Fruit fly (Drosophila melanogaster) whole organism, embryonic: ENCODE results near the gene Unr.

Experiments
- Bgb ChIP-seq: fragments of 200-800 bp; sonication (Bioruptor generic); IDR thresholded peaks from 2 replicates; pipeline ENCODE4 v1.3.6; 2022; ENCODE audit warnings: missing biosample characterization, missing genetic modification characterization; ENCODE audit not compliant: partially characterized antibody
- CG10565 ChIP-seq: fragments of 200-800 bp; sonication (Bioruptor generic); optimal IDR thresholded peaks from 3 replicates; lab custom pipeline; 2016; ENCODE audit warnings: missing biosample characterization, mild to moderate bottlenecking, missing genetic modification characterization
- CG11560 ChIP-seq: fragments of 200-800 bp; sonication (Bioruptor generic); IDR thresholded peaks from 3 replicates; pipeline ENCODE4 v1.3.6; 2022; ENCODE audit warnings: missing biosample characterization, missing genetic modification characterization
- CG12219 ChIP-seq: fragments of 200-800 bp; sonication (Bioruptor generic); optimal IDR thresholded peaks from 3 replicates; lab custom pipeline; 2018; ENCODE audit warnings: missing biosample characterization, mild to moderate bottlenecking, missing genetic modification characterization
- CG14667 ChIP-seq: fragments of 200-800 bp; sonication (Bioruptor generic); IDR thresholded peaks from 2 replicates; pipeline ENCODE4 v1.3.6; 2022; ENCODE audit warnings: missing biosample characterization, missing genetic modification characterization
- CG14710 ChIP-seq: fragments of 200-800 bp; sonication (Bioruptor generic); optimal IDR thresholded peaks from 3 replicates; lab custom pipeline; 2019; ENCODE audit warnings: missing biosample characterization, mild to moderate bottlenecking, missing genetic modification characterization, moderate library complexity
- CG14860 ChIP-seq: fragments of 200-800 bp; sonication (Bioruptor generic); IDR thresholded peaks from 3 replicates; pipeline ENCODE4 v1.3.6; 2022; ENCODE audit warnings: missing biosample characterization, missing genetic modification characterization; ENCODE audit not compliant: partially characterized antibody
- CG15269 ChIP-seq: fragments of 200-800 bp; sonication (Bioruptor generic); optimal IDR thresholded peaks from 2 replicates; lab custom pipeline; 2018; ENCODE audit warnings: missing biosample characterization, mild to moderate bottlenecking, missing genetic modification characterization, moderate library complexity
- CG15514 ChIP-seq: fragments of 200-800 bp; sonication (Bioruptor generic); optimal IDR thresholded peaks from 3 replicates; lab custom pipeline; 2017; ENCODE audit warnings: missing biosample characterization, missing genetic modification characterization, mild to moderate bottlenecking, moderate library complexity, missing genetic modification reagents
- CG15601 ChIP-seq: fragments of 200-800 bp; sonication (Bioruptor generic); optimal IDR thresholded peaks from 3 replicates; lab custom pipeline; 2019; ENCODE audit warnings: missing biosample characterization, mild to moderate bottlenecking, missing genetic modification characterization, moderate library complexity
- CG17385 ChIP-seq: fragments of 200-800 bp; sonication (Bioruptor generic); optimal IDR thresholded peaks from 3 replicates; lab custom pipeline; 2018; ENCODE audit warnings: missing biosample characterization, mild to moderate bottlenecking, missing genetic modification characterization
- CG17802 ChIP-seq: fragments of 200-800 bp; sonication (Bioruptor generic); optimal IDR thresholded peaks from 2 replicates; lab custom pipeline; 2018; ENCODE audit warnings: missing biosample characterization, mild to moderate bottlenecking, missing genetic modification characterization, moderate library complexity
- CG2120 ChIP-seq: fragments of 200-800 bp; sonication (Bioruptor generic); optimal IDR thresholded peaks from 3 replicates; lab custom pipeline; 2016; ENCODE audit warnings: missing biosample characterization, missing genetic modification characterization
- CG2129 ChIP-seq: fragments of 200-800 bp; sonication (Bioruptor generic); IDR thresholded peaks from 2 replicates; pipeline ENCODE4 v1.3.6; 2022; ENCODE audit warnings: missing biosample characterization, missing genetic modification characterization; ENCODE audit not compliant: partially characterized antibody
- CG2875 ChIP-seq: fragments of 200-800 bp; sonication (Bioruptor generic); optimal IDR thresholded peaks from 2 replicates; lab custom pipeline; 2017; ENCODE audit warnings: missing biosample characterization, mild to moderate bottlenecking, missing genetic modification characterization, missing genetic modification reagents
- CG31224 ChIP-seq: fragments of 200-800 bp; sonication (Bioruptor generic); IDR thresholded peaks from 2 replicates; pipeline ENCODE4 v1.3.6; 2022; ENCODE audit warnings: missing biosample characterization, missing genetic modification characterization
- CG34422 ChIP-seq: fragments of 200-800 bp; sonication (Bioruptor generic); IDR thresholded peaks from 3 replicates; pipeline ENCODE4 v1.3.6; 2022; ENCODE audit warnings: missing biosample characterization, missing genetic modification characterization
- CG4328 ChIP-seq: fragments of 200-800 bp; sonication (Bioruptor generic); optimal IDR thresholded peaks from 3 replicates; lab custom pipeline; 2017; ENCODE audit warnings: missing biosample characterization, missing genetic modification reagents, missing genetic modification characterization
- CG4854 ChIP-seq: fragments of 200-800 bp; sonication (Bioruptor generic); optimal IDR thresholded peaks from 2 replicates; lab custom pipeline; 2016; ENCODE audit warnings: missing biosample characterization, missing genetic modification characterization, inconsistent platforms
- CG7839 ChIP-seq: fragments of 200-800 bp; sonication (Bioruptor generic); optimal IDR thresholded peaks from 3 replicates; lab custom pipeline; 2018; ENCODE audit warnings: missing biosample characterization, mild to moderate bottlenecking, missing genetic modification characterization, moderate library complexity
- CG8478 ChIP-seq: fragments of >200 bp; optimal IDR thresholded peaks from 2 replicates; lab custom pipeline; 2018
- CG9876 ChIP-seq: fragments of 200-800 bp; sonication (Bioruptor generic); optimal IDR thresholded peaks from 2 replicates; lab custom pipeline; 2016; ENCODE audit warnings: missing biosample characterization, missing genetic modification characterization
- CG9932 ChIP-seq: fragments of 200-800 bp; sonication (Bioruptor generic); IDR thresholded peaks from 2 replicates; pipeline ENCODE4 v1.3.6; 2022; ENCODE audit warnings: missing biosample characterization, missing genetic modification characterization
- Dfd ChIP-seq, 2 experiments: fragments of >200 bp; optimal IDR thresholded peaks; 2 replicates each; lab custom pipeline; 2017; ENCODE audit warnings: missing biosample characterization in 2 of 2, missing genetic modification characterization in 2 of 2
- Doc3 ChIP-seq: fragments of 200-800 bp; sonication (Bioruptor generic); IDR thresholded peaks from 3 replicates; pipeline ENCODE4 v1.3.6; 2022; ENCODE audit warnings: missing biosample characterization, missing genetic modification characterization; ENCODE audit not compliant: partially characterized antibody
- E2f2 ChIP-seq: fragments of 200-800 bp; sonication (Bioruptor generic); IDR thresholded peaks from 2 replicates; pipeline ENCODE4 v1.3.6; 2022; ENCODE audit warnings: missing biosample characterization, missing genetic modification characterization
- Eip74EF ChIP-seq, 2 experiments: fragments of 200-800 bp in 1 of 2; fragments of >200 bp in 1 of 2; sonication (Bioruptor generic) in 1 of 2; optimal IDR thresholded peaks; 2 replicates each; lab custom pipeline; 2017 to 2019; ENCODE audit warnings: missing biosample characterization in 2 of 2, missing genetic modification characterization in 2 of 2, mild to moderate bottlenecking in 1 of 2, moderate library complexity in 1 of 2
- HLH4C ChIP-seq: fragments of 200-800 bp; sonication (Bioruptor generic); IDR thresholded peaks from 3 replicates; pipeline ENCODE4 v1.3.6; 2022; ENCODE audit warnings: missing biosample characterization, missing genetic modification characterization; ENCODE audit not compliant: partially characterized antibody
- HLHmδ ChIP-seq: fragments of 200-800 bp; sonication (Bioruptor generic); optimal IDR thresholded peaks from 2 replicates; lab custom pipeline; 2018; ENCODE audit warnings: missing biosample characterization, mild to moderate bottlenecking, missing genetic modification characterization, moderate library complexity
- Nf-YA ChIP-seq: fragments of 200-800 bp; sonication (Bioruptor generic); IDR thresholded peaks from 2 replicates; pipeline ENCODE4 v1.3.6; 2022; ENCODE audit warnings: missing biosample characterization, missing genetic modification characterization
- Nf-YB ChIP-seq: fragments of 200-800 bp; sonication (Bioruptor generic); optimal IDR thresholded peaks from 3 replicates; lab custom pipeline; 2019; ENCODE audit warnings: missing biosample characterization, mild to moderate bottlenecking, missing genetic modification characterization, moderate library complexity
- PHDP ChIP-seq: fragments of 200-800 bp; sonication (Bioruptor generic); optimal IDR thresholded peaks from 3 replicates; lab custom pipeline; 2018; ENCODE audit warnings: missing biosample characterization, mild to moderate bottlenecking, missing genetic modification characterization, moderate library complexity
- TFAM ChIP-seq: fragments of 200-800 bp; sonication (Bioruptor generic); optimal IDR thresholded peaks from 2 replicates; lab custom pipeline; 2017; ENCODE audit warnings: missing biosample characterization, missing genetic modification characterization, inconsistent platforms
- Trl ChIP-seq, 3 experiments: fragments of >200 bp in 2 of 3; fragments of 200-800 bp in 1 of 3; sonication (Bioruptor generic) in 1 of 3; optimal IDR thresholded peaks; 2 replicates in 1 of 3; 3 replicates in 2 of 3; lab custom pipeline; 2016 to 2017; ENCODE audit warnings: missing biosample characterization in 1 of 3, missing genetic modification characterization in 1 of 3
- Usf ChIP-seq: fragments of 200-800 bp; sonication (Bioruptor generic); optimal IDR thresholded peaks from 2 replicates; lab custom pipeline; 2017; ENCODE audit warnings: missing genotype, missing biosample characterization, missing genetic modification characterization
- az2 ChIP-seq: fragments of 200-800 bp; sonication (Bioruptor generic); optimal IDR thresholded peaks from 3 replicates; lab custom pipeline; 2016; ENCODE audit warnings: missing biosample characterization, missing genetic modification characterization
- bbx ChIP-seq: fragments of 200-800 bp; sonication (Bioruptor generic); IDR thresholded peaks from 2 replicates; pipeline ENCODE4 v1.3.6; 2022; ENCODE audit warnings: missing biosample characterization, missing genetic modification characterization; ENCODE audit not compliant: partially characterized antibody
- dm ChIP-seq: fragments of 200-800 bp; sonication (Bioruptor generic); optimal IDR thresholded peaks from 3 replicates; lab custom pipeline; 2016; ENCODE audit warnings: missing biosample characterization, missing genetic modification characterization
- fd64A ChIP-seq: fragments of 200-800 bp; sonication (Bioruptor generic); optimal IDR thresholded peaks from 3 replicates; lab custom pipeline; 2018; ENCODE audit warnings: missing biosample characterization, mild to moderate bottlenecking, missing genetic modification characterization
- ftz-f1 ChIP-seq: fragments of 200-800 bp; sonication (Bioruptor generic); optimal IDR thresholded peaks from 2 replicates; lab custom pipeline; 2016; ENCODE audit warnings: missing biosample characterization, missing genetic modification characterization
- grn ChIP-seq: fragments of 200-800 bp; sonication (Bioruptor generic); optimal IDR thresholded peaks from 3 replicates; lab custom pipeline; 2017; ENCODE audit warnings: missing biosample characterization, missing genetic modification characterization
- jumu ChIP-seq: fragments of 200-800 bp; sonication (Bioruptor generic); optimal IDR thresholded peaks from 3 replicates; lab custom pipeline; 2016; ENCODE audit warnings: missing biosample characterization, missing genetic modification characterization
- ken ChIP-seq: fragments of 200-800 bp; sonication (Bioruptor generic); IDR thresholded peaks from 3 replicates; pipeline ENCODE4 v1.3.6; 2022; ENCODE audit warnings: missing biosample characterization, missing genetic modification characterization
- lab ChIP-seq: fragments of 200-800 bp; sonication (Bioruptor generic); optimal IDR thresholded peaks from 3 replicates; lab custom pipeline; 2017; ENCODE audit warnings: missing biosample characterization, missing genetic modification characterization, mild to moderate bottlenecking, moderate library complexity, missing genetic modification reagents
- lilli ChIP-seq: fragments of 200-800 bp; sonication (Bioruptor generic); optimal IDR thresholded peaks from 3 replicates; lab custom pipeline; 2016; ENCODE audit warnings: missing biosample characterization, missing genetic modification characterization
- ranshi ChIP-seq: fragments of 200-800 bp; sonication (Bioruptor generic); IDR thresholded peaks from 2 replicates; pipeline ENCODE4 v1.3.6; 2022; ENCODE audit warnings: missing biosample characterization, missing genetic modification characterization
- scrt ChIP-seq: fragments of 200-800 bp; sonication (Bioruptor generic); optimal IDR thresholded peaks from 2 replicates; lab custom pipeline; 2018; ENCODE audit warnings: missing biosample characterization, mild to moderate bottlenecking, missing genetic modification characterization, moderate library complexity
- sqz ChIP-seq: fragments of 200-800 bp; sonication (Bioruptor generic); optimal IDR thresholded peaks from 3 replicates; lab custom pipeline; 2018; ENCODE audit warnings: missing biosample characterization, mild to moderate bottlenecking, missing genetic modification characterization
- ssp ChIP-seq: fragments of 200-800 bp; sonication (Bioruptor generic); IDR thresholded peaks from 2 replicates; pipeline ENCODE4 v1.3.6; 2022; ENCODE audit warnings: missing biosample characterization, missing genetic modification characterization
- trem ChIP-seq: fragments of 200-800 bp; optimal IDR thresholded peaks from 3 replicates; lab custom pipeline; 2019; ENCODE audit warnings: missing biosample characterization, mild to moderate bottlenecking, missing genetic modification characterization, moderate library complexity

The Unr gene

dm6 chr3L:8405123-8405522 lies 37.1 kb downstream of the Unr start, which contains the start of the genes Tpt, mkg-p and CG13667 (continued):
- 0 out of 3 replicates have a peak, but pooled peaks have one; percentile 31 for TF ChIP-seq CG34422 (GFP tag; lab: Robert Waterston, UW)
- TF ChIP-seq CG14860 = peak; percentile 66; the same call in 2 of the 3 replicates
- no peak for TF ChIP-seq CG4854 (GFP tag; lab: Kevin White, UChicago)
- no peak for TF ChIP-seq Trl (optimal IDR thresholded peaks at IDR 0.05; lab: Kevin White, UChicago)
- no peak for TF ChIP-seq Trl (GFP tag; optimal IDR thresholded peaks at IDR 0.05; lab: Kevin White, UChicago)
- no peak for TF ChIP-seq lilli (GFP tag; lab: Kevin White, UChicago)
- TF ChIP-seq Usf (GFP tag; lab: Kevin White, UChicago) = no peak
- no peak for TF ChIP-seq grn
- TF ChIP-seq CG15269 = no peak
- peak; percentile 98 for TF ChIP-seq CG17385
- TF ChIP-seq scrt = no peak
- no peak for TF ChIP-seq CG4328 (GFP tag; lab: Kevin White, UChicago)
- no peak for TF ChIP-seq ranshi (GFP tag; lab: Robert Waterston, UW)
- peak; percentile 68 for TF ChIP-seq trem (tag; lab: Kevin White, UChicago)
- TF ChIP-seq CG9876 (GFP tag; lab: Kevin White, UChicago) = no peak
- TF ChIP-seq CG12219 (GFP tag; lab: Kevin White, UChicago) = no peak
- no peak for TF ChIP-seq CG10565
- no peak for TF ChIP-seq ftz-f1
- TF ChIP-seq ken = no peak
- TF ChIP-seq CG15601 (tag; lab: Kevin White, UChicago) = peak; percentile 74
- no peak for TF ChIP-seq az2 (GFP tag; lab: Kevin White, UChicago)
- TF ChIP-seq PHDP (tag; lab: Kevin White, UChicago) = no peak
- peak; percentile 58 for TF ChIP-seq dm (GFP tag; lab: Kevin White, UChicago)
- no peak for TF ChIP-seq CG2120 (GFP tag; lab: Kevin White, UChicago)
- no peak for TF ChIP-seq fd64A
- TF ChIP-seq CG9932 (GFP tag; lab: Robert Waterston, UW) = peak; percentile 20; the same call in 1 of the 2 replicates
- TF ChIP-seq Doc3 (GFP tag; lab: Robert Waterston, UW) = peak; percentile 63; the same call in 2 of the 3 replicates
- TF ChIP-seq CG2129 (GFP tag; lab: Robert Waterston, UW) = peak; percentile 64
- no peak for TF ChIP-seq ssp
- no peak for TF ChIP-seq Dfd (GFP tag; optimal IDR thresholded peaks at IDR 0.05; lab: Kevin White, UChicago)
- TF ChIP-seq CG15514 (GFP tag; lab: Kevin White, UChicago) = peak; percentile 66
- TF ChIP-seq jumu (GFP tag; lab: Kevin White, UChicago) = peak; percentile 21
- no peak for TF ChIP-seq Eip74EF (GFP tag; optimal IDR thresholded peaks at IDR 0.05; lab: Kevin White, UChicago)
- TF ChIP-seq CG17802 (tag; lab: Kevin White, UChicago) = no peak
- no peak for TF ChIP-seq CG14667 (GFP tag; lab: Robert Waterston, UW)
- TF ChIP-seq bbx = peak; percentile 91
- no peak for TF ChIP-seq lab (GFP tag; lab: Kevin White, UChicago)
- peak; percentile 63 for TF ChIP-seq E2f2 (GFP tag; lab: Robert Waterston, UW)
- peak; percentile 84 for TF ChIP-seq Bgb (GFP tag; lab: Robert Waterston, UW)
- TF ChIP-seq HLH4C (GFP tag; lab: Robert Waterston, UW) = peak; percentile 77
- TF ChIP-seq CG7839 (tag; lab: Kevin White, UChicago) = no peak
- TF ChIP-seq Nf-YB = peak; percentile 7
- TF ChIP-seq CG8478 (lab: Kevin White, UChicago) = no peak
- TF ChIP-seq Nf-YA = no peak
- no peak for TF ChIP-seq CG2875 (GFP tag; lab: Kevin White, UChicago)
- TF ChIP-seq sqz (GFP tag; lab: Kevin White, UChicago) = no peak
- no peak for TF ChIP-seq CG31224
- peak; percentile 72; the same call in 1 of the 3 replicates for TF ChIP-seq CG11560 (tag; lab: Robert Waterston, UW)
- TF ChIP-seq TFAM (GFP tag; lab: Kevin White, UChicago) = no peak
- peak; percentile 70 for TF ChIP-seq CG14710 (tag; lab: Kevin White, UChicago)
- TF ChIP-seq HLHmδ (GFP tag; lab: Kevin White, UChicago) = no peak
